Fruit fly (Drosophila melanogaster) whole organism, embryonic: ENCODE measurements around the gene MAGE.

ENCODE experiments used
- BEAF-32 ChIP-seq: fragments of 200-800 bp; sonication (Bioruptor generic); optimal IDR thresholded peaks from 3 replicates; lab custom pipeline; 2017; ENCODE audit warnings: missing biosample characterization, missing genetic modification characterization, mild to moderate bottlenecking, moderate library complexity, missing genetic modification reagents
- Bteb2 ChIP-seq: fragments of 200-800 bp; sonication (Bioruptor generic); optimal IDR thresholded peaks from 2 replicates; lab custom pipeline; 2016; ENCODE audit warnings: missing biosample characterization, missing genetic modification characterization
- CG1024 ChIP-seq: fragments of 200-800 bp; sonication (Bioruptor generic); IDR thresholded peaks from 2 replicates; pipeline ENCODE4 v1.3.6; 2022; ENCODE audit warnings: missing biosample characterization, missing genetic modification characterization
- CG10979 ChIP-seq: fragments of 200-800 bp; sonication (Bioruptor generic); optimal IDR thresholded peaks from 2 replicates; lab custom pipeline; 2018; ENCODE audit warnings: missing biosample characterization, mild to moderate bottlenecking, missing genetic modification characterization, moderate library complexity
- CG14710 ChIP-seq: fragments of 200-800 bp; sonication (Bioruptor generic); optimal IDR thresholded peaks from 3 replicates; lab custom pipeline; 2019; ENCODE audit warnings: missing biosample characterization, mild to moderate bottlenecking, missing genetic modification characterization, moderate library complexity
- CG16779 ChIP-seq: fragments of 200-800 bp; sonication (Bioruptor generic); IDR thresholded peaks from 2 replicates; pipeline ENCODE4 v1.3.6; 2022; ENCODE audit warnings: missing biosample characterization, missing genetic modification characterization
- CG16863 ChIP-seq: fragments of 200-800 bp; sonication (Bioruptor generic); optimal IDR thresholded peaks from 3 replicates; lab custom pipeline; 2016; ENCODE audit warnings: missing biosample characterization, missing genetic modification characterization
- CG17829 ChIP-seq: fragments of 200-800 bp; optimal IDR thresholded peaks from 2 replicates; lab custom pipeline; 2019; ENCODE audit warnings: missing biosample characterization, mild to moderate bottlenecking, missing genetic modification characterization, moderate library complexity
- CG2120 ChIP-seq: fragments of 200-800 bp; sonication (Bioruptor generic); optimal IDR thresholded peaks from 3 replicates; lab custom pipeline; 2016; ENCODE audit warnings: missing biosample characterization, missing genetic modification characterization
- CG32772 ChIP-seq: fragments of 200-800 bp; sonication (Bioruptor generic); IDR thresholded peaks from 2 replicates; pipeline ENCODE4 v1.3.6; 2022; ENCODE audit warnings: missing biosample characterization, missing genetic modification characterization
- CG34422 ChIP-seq: fragments of 200-800 bp; sonication (Bioruptor generic); IDR thresholded peaks from 3 replicates; pipeline ENCODE4 v1.3.6; 2022; ENCODE audit warnings: missing biosample characterization, missing genetic modification characterization
- CG4404 ChIP-seq: fragments of 200-800 bp; sonication (Bioruptor generic); IDR thresholded peaks from 2 replicates; pipeline ENCODE4 v1.3.6; 2022; ENCODE audit warnings: missing biosample characterization, missing genetic modification characterization
- CG6689 ChIP-seq: fragments of 200-800 bp; sonication (Bioruptor generic); IDR thresholded peaks from 2 replicates; pipeline ENCODE4 v1.3.6; 2022; ENCODE audit warnings: missing biosample characterization, missing genetic modification characterization
- CG8089 ChIP-seq: fragments of 200-800 bp; sonication (Bioruptor generic); optimal IDR thresholded peaks from 3 replicates; lab custom pipeline; 2016; ENCODE audit warnings: missing biosample characterization, missing genetic modification characterization
- CG8478 ChIP-seq: fragments of >200 bp; optimal IDR thresholded peaks from 2 replicates; lab custom pipeline; 2018
- CG8765 ChIP-seq: fragments of 200-800 bp; sonication (Bioruptor generic); IDR thresholded peaks from 2 replicates; pipeline ENCODE4 v1.3.6; 2022; ENCODE audit warnings: missing biosample characterization, missing genetic modification characterization
- CG9437 ChIP-seq: fragments of 200-800 bp; sonication (Bioruptor generic); optimal IDR thresholded peaks from 2 replicates; lab custom pipeline; 2018; ENCODE audit warnings: missing biosample characterization, mild to moderate bottlenecking, missing genetic modification characterization
- CG9876 ChIP-seq: fragments of 200-800 bp; sonication (Bioruptor generic); optimal IDR thresholded peaks from 2 replicates; lab custom pipeline; 2016; ENCODE audit warnings: missing biosample characterization, missing genetic modification characterization
- CkIIα-i1 ChIP-seq: fragments of 200-800 bp; sonication (Bioruptor generic); IDR thresholded peaks from 2 replicates; pipeline ENCODE4 v1.3.6; 2022; ENCODE audit warnings: missing biosample characterization, missing genetic modification characterization
- D19B ChIP-seq: fragments of 200-800 bp; sonication (Bioruptor generic); optimal IDR thresholded peaks from 2 replicates; lab custom pipeline; 2017; ENCODE audit warnings: missing biosample characterization, mild to moderate bottlenecking, missing genetic modification characterization
- Dip3 ChIP-seq: fragments of 200-800 bp; sonication (Bioruptor generic); optimal IDR thresholded peaks from 3 replicates; lab custom pipeline; 2016; ENCODE audit warnings: missing biosample characterization, missing genetic modification characterization
- Hmr ChIP-seq: fragments of 200-800 bp; sonication (Bioruptor generic); optimal IDR thresholded peaks from 3 replicates; lab custom pipeline; 2017; ENCODE audit warnings: mild to moderate bottlenecking, missing biosample characterization, missing genetic modification reagents, missing genetic modification characterization
- Hr3 ChIP-seq: fragments of 200-800 bp; sonication (Bioruptor generic); optimal IDR thresholded peaks from 3 replicates; lab custom pipeline; 2016; ENCODE audit warnings: missing biosample characterization, missing genetic modification characterization
- NFAT ChIP-seq: fragments of 200-800 bp; sonication (Bioruptor generic); IDR thresholded peaks from 2 replicates; pipeline ENCODE4 v1.3.6; 2022; ENCODE audit warnings: missing biosample characterization, missing genetic modification characterization
- Sox102F ChIP-seq: fragments of 200-800 bp; sonication (Bioruptor generic); optimal IDR thresholded peaks from 2 replicates; lab custom pipeline; 2018; ENCODE audit warnings: missing biosample characterization, mild to moderate bottlenecking, missing genetic modification characterization, moderate library complexity
- Xbp1 ChIP-seq: fragments of 200-800 bp; sonication (Bioruptor generic); optimal IDR thresholded peaks from 3 replicates; lab custom pipeline; 2016; ENCODE audit warnings: missing biosample characterization, mild to moderate bottlenecking, missing genetic modification characterization
- YL-1 ChIP-seq: fragments of 200-800 bp; sonication (Bioruptor generic); optimal IDR thresholded peaks from 3 replicates; lab custom pipeline; 2017; ENCODE audit warnings: missing biosample characterization, mild to moderate bottlenecking, missing genetic modification characterization
- ap ChIP-seq: fragments of 200-800 bp; sonication (Bioruptor generic); IDR thresholded peaks from 2 replicates; pipeline ENCODE4 v1.3.6; 2022; ENCODE audit warnings: missing biosample characterization, missing genetic modification characterization
- bcd ChIP-seq: fragments of 200-800 bp; sonication (Bioruptor generic); optimal IDR thresholded peaks from 2 replicates; lab custom pipeline; 2017; ENCODE audit warnings: missing biosample characterization, mild to moderate bottlenecking, missing genetic modification characterization
- cg ChIP-seq: fragments of 200-800 bp; sonication (Bioruptor generic); optimal IDR thresholded peaks from 3 replicates; lab custom pipeline; 2019; ENCODE audit warnings: missing biosample characterization, mild to moderate bottlenecking, missing genetic modification characterization, moderate library complexity
- croc ChIP-seq: fragments of 200-800 bp; sonication (Bioruptor generic); conservative IDR thresholded peaks from 3 replicates; pipeline ENCODE4 v1.3.6; 2022; ENCODE audit warnings: missing biosample characterization, missing genetic modification characterization
- da ChIP-seq: fragments of 200-800 bp; sonication (Bioruptor generic); optimal IDR thresholded peaks from 2 replicates; lab custom pipeline; 2016; ENCODE audit warnings: missing biosample characterization, missing genetic modification characterization
- dati ChIP-seq: fragments of 200-800 bp; sonication (Bioruptor generic); IDR thresholded peaks from 2 replicates; pipeline ENCODE4 v1.3.6; 2022; ENCODE audit warnings: missing biosample characterization, missing genetic modification characterization
- dm ChIP-seq: fragments of 200-800 bp; sonication (Bioruptor generic); optimal IDR thresholded peaks from 3 replicates; lab custom pipeline; 2016; ENCODE audit warnings: missing biosample characterization, missing genetic modification characterization
- fd3F ChIP-seq: fragments of 200-800 bp; sonication (Bioruptor generic); optimal IDR thresholded peaks from 2 replicates; lab custom pipeline; 2018; ENCODE audit warnings: missing biosample characterization, mild to moderate bottlenecking, missing genetic modification characterization, moderate library complexity
- gce ChIP-seq: fragments of 200-800 bp; sonication (Bioruptor generic); IDR thresholded peaks from 3 replicates; pipeline ENCODE4 v1.3.6; 2022; ENCODE audit warnings: missing biosample characterization, missing genetic modification characterization
- gfzf ChIP-seq: fragments of 200-800 bp; sonication (Bioruptor generic); optimal IDR thresholded peaks from 2 replicates; lab custom pipeline; 2016; ENCODE audit warnings: missing biosample characterization, mild to moderate bottlenecking, missing genetic modification characterization, moderate library complexity
- ind ChIP-seq: fragments of 200-800 bp; sonication (Bioruptor generic); optimal IDR thresholded peaks from 3 replicates; lab custom pipeline; 2016; ENCODE audit warnings: missing biosample characterization, missing genetic modification characterization
- ken ChIP-seq: fragments of 200-800 bp; sonication (Bioruptor generic); IDR thresholded peaks from 3 replicates; pipeline ENCODE4 v1.3.6; 2022; ENCODE audit warnings: missing biosample characterization, missing genetic modification characterization
- lbe ChIP-seq: fragments of 200-800 bp; sonication (Bioruptor generic); optimal IDR thresholded peaks from 2 replicates; lab custom pipeline; 2016; ENCODE audit warnings: missing biosample characterization, mild to moderate bottlenecking, missing genetic modification characterization
- lola ChIP-seq, 3 experiments: fragments of >200 bp in 2 of 3; fragments of 200-800 bp in 1 of 3; sonication (Bioruptor generic) in 1 of 3; optimal IDR thresholded peaks; 2 replicates each; lab custom pipeline; 2017 to 2019; ENCODE audit warnings: missing biosample characterization in 3 of 3, missing genetic modification characterization in 3 of 3, mild to moderate bottlenecking in 1 of 3, moderate library complexity in 1 of 3
- pita ChIP-seq: fragments of 200-800 bp; sonication (Bioruptor generic); optimal IDR thresholded peaks from 2 replicates; lab custom pipeline; 2017; ENCODE audit warnings: missing biosample characterization, mild to moderate bottlenecking, missing genetic modification characterization
- psq ChIP-seq: fragments of 200-800 bp; sonication (Bioruptor generic); optimal IDR thresholded peaks from 2 replicates; lab custom pipeline; 2017; ENCODE audit warnings: missing biosample characterization, missing genetic modification characterization
- pum ChIP-seq: fragments of 200-800 bp; sonication (Bioruptor generic); optimal IDR thresholded peaks from 2 replicates; lab custom pipeline; 2016; ENCODE audit warnings: missing biosample characterization, missing genetic modification characterization
- ranshi ChIP-seq: fragments of 200-800 bp; sonication (Bioruptor generic); IDR thresholded peaks from 2 replicates; pipeline ENCODE4 v1.3.6; 2022; ENCODE audit warnings: missing biosample characterization, missing genetic modification characterization
- stc ChIP-seq: fragments of 200-800 bp; sonication (Bioruptor generic); IDR thresholded peaks from 2 replicates; pipeline ENCODE4 v1.3.6; 2022; ENCODE audit warnings: missing biosample characterization, missing genetic modification characterization
- unc-4 ChIP-seq: fragments of 200-800 bp; sonication (Bioruptor generic); IDR thresholded peaks from 2 replicates; pipeline ENCODE4 v1.3.6; 2022; ENCODE audit warnings: missing biosample characterization, missing genetic modification characterization; ENCODE audit not compliant: partially characterized antibody
- wor ChIP-seq: fragments of 200-800 bp; sonication (Bioruptor generic); IDR thresholded peaks from 2 replicates; pipeline ENCODE4 v1.3.6; 2022; ENCODE audit warnings: missing biosample characterization, missing genetic modification characterization
- zf30C ChIP-seq: fragments of 200-800 bp; sonication (Bioruptor generic); optimal IDR thresholded peaks from 3 replicates; lab custom pipeline; 2018; ENCODE audit warnings: missing biosample characterization, mild to moderate bottlenecking, missing genetic modification characterization

MAGE gene

DNA sequence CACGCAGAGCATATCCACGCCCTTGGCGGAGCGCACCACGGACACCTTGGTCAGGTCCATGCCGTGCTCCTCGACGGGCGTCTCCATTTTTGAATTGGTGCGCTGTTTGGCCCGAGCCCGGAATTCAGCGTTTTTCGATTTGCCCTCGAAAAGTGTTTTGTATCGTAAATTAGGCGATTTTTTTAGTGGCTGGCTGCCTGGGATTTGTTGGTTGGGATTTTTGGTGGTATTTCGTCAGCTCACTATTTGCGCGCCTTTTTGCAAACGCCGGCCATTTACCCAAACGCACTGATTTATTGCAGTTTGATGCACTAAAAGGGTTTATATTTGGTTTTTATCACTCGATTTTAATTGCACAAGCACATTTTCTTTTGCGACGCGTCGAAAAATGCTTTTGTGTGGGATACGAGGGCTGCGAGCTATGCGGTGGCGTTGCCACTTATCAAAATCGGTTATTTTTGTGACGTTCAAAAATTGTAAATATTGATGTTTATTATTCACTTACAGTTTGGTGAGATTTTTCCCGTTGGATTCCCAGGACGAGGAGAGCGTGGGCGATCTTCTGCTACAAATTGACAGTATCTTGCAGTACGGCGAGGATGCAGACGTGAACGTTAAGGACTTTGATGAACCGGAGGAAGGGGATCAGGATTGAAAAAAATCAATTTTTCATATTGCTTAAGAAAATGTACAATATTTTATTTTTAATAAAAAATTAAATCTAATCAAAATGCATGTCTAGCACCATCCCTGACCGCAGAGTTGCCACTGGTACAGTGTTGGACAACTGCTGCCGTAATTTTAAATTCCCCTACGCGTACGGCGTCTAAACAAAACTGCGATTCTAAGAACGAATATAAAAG lies 4.2 kb downstream of the MAGE start, which contains the start of the genes gfzf and Sas-4 (continued):
- peak; percentile 62; the same call in 1 of the 2 replicates for TF ChIP-seq CG4404
- peak; percentile 44 for TF ChIP-seq CG34422 (GFP tag; lab: Robert Waterston, UW)
- no peak for TF ChIP-seq unc-4
- TF ChIP-seq CG16863 (GFP tag; lab: Kevin White, UChicago) = peak; percentile 8
- TF ChIP-seq Xbp1 (GFP tag; lab: Kevin White, UChicago) = peak; percentile 81
- peak; percentile 27 for TF ChIP-seq pum (GFP tag; lab: Kevin White, UChicago)
- no peak for TF ChIP-seq dati
- TF ChIP-seq CG8089 (GFP tag; lab: Kevin White, UChicago) = peak; percentile 10
- peak; percentile 69 for TF ChIP-seq bcd (GFP tag; lab: Kevin White, UChicago)
- TF ChIP-seq Dip3 (GFP tag; lab: Kevin White, UChicago) = peak; percentile 59
- peak; percentile 45 for TF ChIP-seq fd3F (GFP tag; lab: Kevin White, UChicago)
- peak; percentile 95 for TF ChIP-seq gfzf
- peak; percentile 44 for TF ChIP-seq CG17829 (tag; lab: Kevin White, UChicago)
- peak; percentile 54 for TF ChIP-seq NFAT (GFP tag; lab: Robert Waterston, UW)
- TF ChIP-seq CG8765 (GFP tag; lab: Robert Waterston, UW) = peak; percentile 35; the same call in 1 of the 2 replicates
- no peak; the same call in 1 of the 2 replicates for TF ChIP-seq ranshi (GFP tag; lab: Robert Waterston, UW)
- peak; percentile 72 for TF ChIP-seq ind (GFP tag; lab: Kevin White, UChicago)
- peak; percentile 35 for TF ChIP-seq CG10979 (tag; lab: Kevin White, UChicago)
- peak; percentile 40 for TF ChIP-seq BEAF-32
- no peak for TF ChIP-seq stc (GFP tag; lab: Robert Waterston, UW)
- peak; percentile 34 for TF ChIP-seq D19B (GFP tag; lab: Kevin White, UChicago)
- peak; percentile 77 for TF ChIP-seq CG6689 (GFP tag; lab: Robert Waterston, UW)
- TF ChIP-seq CG32772 (GFP tag; lab: Robert Waterston, UW) = peak; percentile 52; the same call in 1 of the 2 replicates
- peak; percentile 62 for TF ChIP-seq Hr3 (GFP tag; lab: Kevin White, UChicago)
- TF ChIP-seq ken = peak; percentile 43; the same call in 1 of the 3 replicates
- no peak for TF ChIP-seq da
- no peak for TF ChIP-seq CkIIα-i1
- no peak for TF ChIP-seq dm (GFP tag; lab: Kevin White, UChicago)
- TF ChIP-seq zf30C (GFP tag; lab: Kevin White, UChicago) = no peak
- TF ChIP-seq croc (GFP tag; lab: Robert Waterston, UW) = no peak; the same call in 2 of the 3 replicates
- TF ChIP-seq wor (GFP tag; lab: Robert Waterston, UW) = 0 out of 2 replicates have a peak, but pooled peaks have one; percentile 20
- TF ChIP-seq CG9876 (GFP tag; lab: Kevin White, UChicago) = peak; percentile 20
- TF ChIP-seq CG14710 (tag; lab: Kevin White, UChicago) = peak; percentile 78
- peak in 1 of 3 experiments; percentile 49 for TF ChIP-seq lola (GFP tag; optimal IDR thresholded peaks at IDR 0.05; lab: Kevin White, UChicago)
- TF ChIP-seq Hmr (GFP tag; lab: Kevin White, UChicago) = no peak
- TF ChIP-seq Sox102F (GFP tag; lab: Kevin White, UChicago) = peak; percentile 50
- TF ChIP-seq cg = no peak
- TF ChIP-seq YL-1 (GFP tag; lab: Kevin White, UChicago) = peak; percentile 65
- TF ChIP-seq pita (GFP tag; lab: Kevin White, UChicago) = no peak
- TF ChIP-seq ap (GFP tag; lab: Robert Waterston, UW) = no peak
- TF ChIP-seq CG1024 (GFP tag; lab: Robert Waterston, UW) = peak; percentile 25; the same call in 1 of the 2 replicates
- peak; percentile 73 for TF ChIP-seq CG2120 (GFP tag; lab: Kevin White, UChicago)
- TF ChIP-seq CG8478 (lab: Kevin White, UChicago) = no peak
- TF ChIP-seq gce = no peak
- no peak for TF ChIP-seq CG16779
- peak; percentile 60 for TF ChIP-seq CG9437 (GFP tag; lab: Kevin White, UChicago)
- TF ChIP-seq lbe (GFP tag; lab: Kevin White, UChicago) = no peak
- no peak for TF ChIP-seq psq
- peak; percentile 25 for TF ChIP-seq Bteb2
